Fruit fly (Drosophila melanogaster) whole organism, embryonic: ENCODE data around the gene CG10481.
A peak's percentile ranks its signal among the peaks of the same experiment; 100 is the strongest.

Source experiments
- Ada2b ChIP-seq: fragments of 200-800 bp; sonication (Bioruptor generic); IDR thresholded peaks from 2 replicates; pipeline ENCODE4 v1.3.6; 2022; ENCODE audit warnings: missing biosample characterization, missing genetic modification characterization
- Antp ChIP-seq: fragments of 200-800 bp; sonication (Bioruptor generic); optimal IDR thresholded peaks from 3 replicates; lab custom pipeline; 2016; ENCODE audit warnings: missing biosample characterization, missing genetic modification characterization
- Asciz ChIP-seq: fragments of 200-800 bp; sonication (Bioruptor generic); optimal IDR thresholded peaks from 2 replicates; lab custom pipeline; 2017; ENCODE audit warnings: missing biosample characterization, mild to moderate bottlenecking, missing genetic modification characterization, missing genetic modification reagents
- Atf3 ChIP-seq: fragments of 200-800 bp; sonication (Bioruptor generic); optimal IDR thresholded peaks from 3 replicates; lab custom pipeline; 2016; ENCODE audit warnings: missing biosample characterization, missing genetic modification characterization
- BtbVII ChIP-seq: fragments of 200-800 bp; sonication (Bioruptor generic); optimal IDR thresholded peaks from 3 replicates; lab custom pipeline; 2017; ENCODE audit warnings: missing biosample characterization, mild to moderate bottlenecking, missing genetic modification characterization
- CG10274 ChIP-seq: fragments of 200-800 bp; sonication (Bioruptor generic); optimal IDR thresholded peaks from 3 replicates; lab custom pipeline; 2017; ENCODE audit warnings: missing biosample characterization, mild to moderate bottlenecking, missing genetic modification characterization
- CG10654 ChIP-seq: fragments of 200-800 bp; sonication (Bioruptor generic); optimal IDR thresholded peaks from 2 replicates; lab custom pipeline; 2016; ENCODE audit warnings: missing biosample characterization, missing genetic modification characterization
- CG11695 ChIP-seq: fragments of 200-800 bp; sonication (Bioruptor generic); IDR thresholded peaks from 3 replicates; pipeline ENCODE4 v1.3.6; 2022; ENCODE audit warnings: missing biosample characterization, missing genetic modification characterization
- CG12104 ChIP-seq: fragments of 200-800 bp; sonication (Bioruptor generic); optimal IDR thresholded peaks from 3 replicates; lab custom pipeline; 2016; ENCODE audit warnings: missing biosample characterization, missing genetic modification characterization
- CG12236 ChIP-seq: fragments of 200-800 bp; sonication (Bioruptor generic); optimal IDR thresholded peaks from 2 replicates; lab custom pipeline; 2016; ENCODE audit warnings: missing biosample characterization, missing genetic modification characterization
- CG1233 ChIP-seq: fragments of 200-800 bp; sonication (Bioruptor generic); optimal IDR thresholded peaks from 4 replicates; lab custom pipeline; 2018; ENCODE audit warnings: missing biosample characterization, mild to moderate bottlenecking, missing genetic modification characterization
- CG13894 ChIP-seq: fragments of 200-800 bp; sonication (Bioruptor generic); optimal IDR thresholded peaks from 3 replicates; lab custom pipeline; 2018; ENCODE audit warnings: missing biosample characterization, mild to moderate bottlenecking, missing genetic modification characterization, moderate library complexity
- CG14710 ChIP-seq: fragments of 200-800 bp; sonication (Bioruptor generic); optimal IDR thresholded peaks from 3 replicates; lab custom pipeline; 2019; ENCODE audit warnings: missing biosample characterization, mild to moderate bottlenecking, missing genetic modification characterization, moderate library complexity
- CG17361 ChIP-seq: fragments of 200-800 bp; sonication (Bioruptor generic); IDR thresholded peaks from 3 replicates; pipeline ENCODE4 v1.3.6; 2022; ENCODE audit warnings: missing biosample characterization, missing genetic modification characterization
- CG17829 ChIP-seq: fragments of 200-800 bp; optimal IDR thresholded peaks from 2 replicates; lab custom pipeline; 2019; ENCODE audit warnings: missing biosample characterization, mild to moderate bottlenecking, missing genetic modification characterization, moderate library complexity
- CG4360 ChIP-seq: fragments of 200-800 bp; sonication (Bioruptor generic); IDR thresholded peaks from 2 replicates; pipeline ENCODE4 v1.3.6; 2022; ENCODE audit warnings: missing biosample characterization, missing genetic modification characterization
- CG43689 ChIP-seq: fragments of 200-800 bp; sonication (Bioruptor generic); IDR thresholded peaks from 2 replicates; pipeline ENCODE4 v1.3.6; 2022; ENCODE audit warnings: missing biosample characterization, missing genetic modification characterization
- CG4707 ChIP-seq: fragments of 200-800 bp; sonication (Bioruptor generic); optimal IDR thresholded peaks from 2 replicates; lab custom pipeline; 2018; ENCODE audit warnings: missing biosample characterization, mild to moderate bottlenecking, missing genetic modification characterization, moderate library complexity
- CG6654 ChIP-seq: fragments of 200-800 bp; sonication (Bioruptor generic); optimal IDR thresholded peaks from 2 replicates; lab custom pipeline; 2017; ENCODE audit warnings: missing biosample characterization, mild to moderate bottlenecking, missing genetic modification characterization
- CG7839 ChIP-seq: fragments of 200-800 bp; sonication (Bioruptor generic); optimal IDR thresholded peaks from 3 replicates; lab custom pipeline; 2018; ENCODE audit warnings: missing biosample characterization, mild to moderate bottlenecking, missing genetic modification characterization, moderate library complexity
- CG8359 ChIP-seq: fragments of 200-800 bp; sonication (Bioruptor generic); optimal IDR thresholded peaks from 2 replicates; lab custom pipeline; 2017; ENCODE audit warnings: missing biosample characterization, mild to moderate bottlenecking, missing genetic modification characterization, borderline replicate concordance
- D ChIP-seq, 2 experiments: fragments of 200-800 bp in 1 of 2; fragments of >200 bp in 1 of 2; sonication (Bioruptor generic) in 1 of 2; optimal IDR thresholded peaks; 2 replicates in 1 of 2; 3 replicates in 1 of 2; lab custom pipeline; 2017; ENCODE audit warnings: mild to moderate bottlenecking in 1 of 2, missing biosample characterization in 1 of 2, missing genetic modification characterization in 1 of 2, missing genetic modification reagents in 1 of 2
- D19A ChIP-seq: fragments of 200-800 bp; optimal IDR thresholded peaks from 3 replicates; lab custom pipeline; 2019; ENCODE audit warnings: missing biosample characterization, mild to moderate bottlenecking, missing genetic modification characterization, moderate library complexity
- D19B ChIP-seq: fragments of 200-800 bp; sonication (Bioruptor generic); optimal IDR thresholded peaks from 2 replicates; lab custom pipeline; 2017; ENCODE audit warnings: missing biosample characterization, mild to moderate bottlenecking, missing genetic modification characterization
- Dfd ChIP-seq, 2 experiments: fragments of >200 bp; optimal IDR thresholded peaks; 2 replicates each; lab custom pipeline; 2017; ENCODE audit warnings: missing biosample characterization in 2 of 2, missing genetic modification characterization in 2 of 2
- Doc3 ChIP-seq: fragments of 200-800 bp; sonication (Bioruptor generic); IDR thresholded peaks from 3 replicates; pipeline ENCODE4 v1.3.6; 2022; ENCODE audit warnings: missing biosample characterization, missing genetic modification characterization; ENCODE audit not compliant: partially characterized antibody
- Hr51 ChIP-seq, 2 experiments: fragments of 200-800 bp; sonication (Bioruptor generic); optimal IDR thresholded peaks; 2 replicates in 1 of 2; 3 replicates in 1 of 2; lab custom pipeline; 2016 to 2018; ENCODE audit warnings: missing biosample characterization in 2 of 2, missing genetic modification characterization in 2 of 2, mild to moderate bottlenecking in 1 of 2, moderate library complexity in 1 of 2
- NC2α ChIP-seq: fragments of 200-800 bp; sonication (Bioruptor generic); optimal IDR thresholded peaks from 2 replicates; lab custom pipeline; 2016; ENCODE audit warnings: missing biosample characterization, missing genetic modification characterization
- Ssrp ChIP-seq: fragments of 200-800 bp; sonication (Bioruptor generic); optimal IDR thresholded peaks from 2 replicates; lab custom pipeline; 2018; ENCODE audit warnings: missing biosample characterization, mild to moderate bottlenecking, missing genetic modification characterization, moderate library complexity
- btn ChIP-seq: fragments of 200-800 bp; sonication (Bioruptor generic); optimal IDR thresholded peaks from 2 replicates; lab custom pipeline; 2016; ENCODE audit warnings: missing biosample characterization, missing genetic modification characterization
- cad ChIP-seq: fragments of >200 bp; optimal IDR thresholded peaks from 2 replicates; lab custom pipeline; 2017; ENCODE audit warnings: missing biosample characterization, missing genetic modification characterization
- da ChIP-seq: fragments of 200-800 bp; sonication (Bioruptor generic); optimal IDR thresholded peaks from 2 replicates; lab custom pipeline; 2016; ENCODE audit warnings: missing biosample characterization, missing genetic modification characterization
- eve ChIP-seq, 2 experiments: fragments of >200 bp; optimal IDR thresholded peaks; 2 replicates each; lab custom pipeline; 2017; ENCODE audit warnings: missing biosample characterization in 2 of 2, missing genetic modification characterization in 2 of 2
- ewg ChIP-seq: fragments of 200-800 bp; sonication (Bioruptor generic); optimal IDR thresholded peaks from 3 replicates; lab custom pipeline; 2017; ENCODE audit warnings: mild to moderate bottlenecking, missing biosample characterization, missing genetic modification reagents, missing genetic modification characterization
- eyg ChIP-seq: fragments of 200-800 bp; sonication (Bioruptor generic); optimal IDR thresholded peaks from 3 replicates; lab custom pipeline; 2016; ENCODE audit warnings: missing biosample characterization, missing genetic modification characterization
- ftz-f1 ChIP-seq: fragments of 200-800 bp; sonication (Bioruptor generic); optimal IDR thresholded peaks from 2 replicates; lab custom pipeline; 2016; ENCODE audit warnings: missing biosample characterization, missing genetic modification characterization
- grau ChIP-seq: fragments of 200-800 bp; optimal IDR thresholded peaks from 3 replicates; lab custom pipeline; 2019; ENCODE audit warnings: missing biosample characterization, mild to moderate bottlenecking, missing genetic modification characterization, moderate library complexity
- gsb ChIP-seq: fragments of 200-800 bp; sonication (Bioruptor generic); IDR thresholded peaks from 2 replicates; pipeline ENCODE4 v1.3.6; 2022; ENCODE audit warnings: missing biosample characterization, missing genetic modification characterization
- gt ChIP-seq: fragments of 200-800 bp; sonication (Bioruptor generic); IDR thresholded peaks from 2 replicates; pipeline ENCODE4 v1.3.6; 2022; ENCODE audit warnings: missing biosample characterization, missing genetic modification characterization
- ken ChIP-seq: fragments of 200-800 bp; sonication (Bioruptor generic); IDR thresholded peaks from 3 replicates; pipeline ENCODE4 v1.3.6; 2022; ENCODE audit warnings: missing biosample characterization, missing genetic modification characterization
- lmd ChIP-seq: fragments of 200-800 bp; sonication (Bioruptor generic); IDR thresholded peaks from 2 replicates; pipeline ENCODE4 v1.3.6; 2022; ENCODE audit warnings: missing biosample characterization, missing genetic modification characterization
- lov ChIP-seq, 2 experiments: fragments of 200-800 bp in 1 of 2; fragments of >200 bp in 1 of 2; sonication (Bioruptor generic) in 1 of 2; IDR thresholded peaks in 1 of 2; optimal IDR thresholded peaks in 1 of 2; 2 replicates in 1 of 2; 3 replicates in 1 of 2; pipeline versions ENCODE4 v1.3.6 to Lab custom; 2017 to 2022; ENCODE audit warnings: missing biosample characterization in 1 of 2, missing genetic modification characterization in 1 of 2
- nerfin-1 ChIP-seq: fragments of 200-800 bp; sonication (Bioruptor generic); optimal IDR thresholded peaks from 3 replicates; lab custom pipeline; 2019; ENCODE audit warnings: missing biosample characterization, mild to moderate bottlenecking, missing genetic modification characterization, moderate library complexity
- odd ChIP-seq: fragments of 200-800 bp; sonication (Bioruptor generic); optimal IDR thresholded peaks from 2 replicates; lab custom pipeline; 2017; ENCODE audit warnings: missing biosample characterization, mild to moderate bottlenecking, missing genetic modification characterization
- pb ChIP-seq: fragments of 200-800 bp; sonication (Bioruptor generic); optimal IDR thresholded peaks from 3 replicates; lab custom pipeline; 2016; ENCODE audit warnings: missing biosample characterization, missing genetic modification characterization
- peb ChIP-seq: fragments of 200-800 bp; sonication (Bioruptor generic); IDR thresholded peaks from 2 replicates; pipeline ENCODE4 v1.3.6; 2022; ENCODE audit warnings: missing biosample characterization, missing genetic modification characterization
- prd ChIP-seq, 3 experiments: fragments of >200 bp in 2 of 3; fragments of 200-800 bp in 1 of 3; sonication (Bioruptor generic) in 1 of 3; optimal IDR thresholded peaks in 2 of 3; IDR thresholded peaks in 1 of 3; 2 replicates in 2 of 3; 3 replicates in 1 of 3; pipeline versions ENCODE4 v1.3.6 to Lab custom; 2017 to 2022; ENCODE audit warnings: missing biosample characterization in 1 of 3, missing genetic modification characterization in 1 of 3
- rib ChIP-seq: fragments of 200-800 bp; sonication (Bioruptor generic); IDR thresholded peaks from 2 replicates; pipeline ENCODE4 v1.3.6; 2022; ENCODE audit warnings: missing biosample characterization, missing genetic modification characterization
- stc ChIP-seq: fragments of 200-800 bp; sonication (Bioruptor generic); IDR thresholded peaks from 2 replicates; pipeline ENCODE4 v1.3.6; 2022; ENCODE audit warnings: missing biosample characterization, missing genetic modification characterization
- usp ChIP-seq: fragments of >200 bp; optimal IDR thresholded peaks from 2 replicates; lab custom pipeline; 2017; ENCODE audit warnings: missing biosample characterization, missing genetic modification characterization

Gene CG10481

dm6 chr2L:19930102-19930501 is 37.8 kb upstream of the CG10481 start (continued):
- TF ChIP-seq CG1233 (GFP tag; lab: Kevin White, UChicago) (peak; percentile 24), stc (no peak), Hr51 (GFP tag; optimal IDR thresholded peaks at IDR 0.05; lab: Kevin White, UChicago) (peak in 1 of 2 experiments; percentile 69), CG17829 (peak; percentile 30), ftz-f1 (no peak), usp (GFP tag; lab: Kevin White, UChicago) (no peak), pb (GFP tag; lab: Kevin White, UChicago) (no peak), Ssrp (tag; lab: Kevin White, UChicago) (peak; percentile 27), gt (GFP tag; lab: Robert Waterston, UW) (no peak), D19B (no peak), lmd (GFP tag; lab: Robert Waterston, UW) (peak; percentile 17; the same call in 1 of the 2 replicates), da (no peak), cad (GFP tag; lab: Kevin White, UChicago) (no peak), CG4360 (GFP tag; lab: Robert Waterston, UW) (no peak), CG11695 (GFP tag; lab: Robert Waterston, UW) (0 out of 3 replicates have a peak, but pooled peaks have one; percentile 52), nerfin-1 (tag; lab: Kevin White, UChicago) (no peak), rib (no peak), CG14710 (tag; lab: Kevin White, UChicago) (no peak), eyg (GFP tag; lab: Kevin White, UChicago) (no peak), odd (peak; percentile 5), BtbVII (GFP tag; lab: Kevin White, UChicago) (peak; percentile 29), eve (GFP tag; optimal IDR thresholded peaks at IDR 0.05; lab: Kevin White, UChicago) (no peak), CG10654 (peak; percentile 20), ewg (GFP tag; lab: Kevin White, UChicago) (no peak), lov (optimal IDR thresholded peaks at IDR 0.05; lab: Kevin White, UChicago) (no peak), lov (GFP tag; IDR thresholded peaks at IDR 0.05; lab: Robert Waterston, UW) (no peak), CG10274 (GFP tag; lab: Kevin White, UChicago) (peak; percentile 7), CG12236 (GFP tag; lab: Kevin White, UChicago) (no peak), Asciz (peak; percentile 22), Antp (no peak), btn (GFP tag; lab: Kevin White, UChicago) (no peak), CG12104 (GFP tag; lab: Kevin White, UChicago) (no peak), grau (peak; percentile 58), CG6654 (GFP tag; lab: Kevin White, UChicago) (no peak), CG17361 (GFP tag; lab: Robert Waterston, UW) (peak; percentile 54; the same call in 1 of the 3 replicates), Atf3 (GFP tag; lab: Kevin White, UChicago) (no peak), Dfd (GFP tag; optimal IDR thresholded peaks at IDR 0.05; lab: Kevin White, UChicago) (no peak), peb (GFP tag; lab: Robert Waterston, UW) (no peak), CG7839 (tag; lab: Kevin White, UChicago) (peak; percentile 63), D (optimal IDR thresholded peaks at IDR 0.05; lab: Kevin White, UChicago) (no peak), D (GFP tag; optimal IDR thresholded peaks at IDR 0.05; lab: Kevin White, UChicago) (peak; percentile 23), gsb (GFP tag; lab: Robert Waterston, UW) (no peak), Ada2b (peak; percentile 35; the same call in 1 of the 2 replicates), prd (optimal IDR thresholded peaks at IDR 0.05; lab: Kevin White, UChicago) (no peak), prd (GFP tag; IDR thresholded peaks at IDR 0.05; lab: Robert Waterston, UW) (peak; percentile 60), D19A (tag; lab: Kevin White, UChicago) (peak; percentile 23), CG13894 (tag; lab: Kevin White, UChicago) (peak; percentile 31), NC2α (GFP tag; lab: Kevin White, UChicago) (no peak), CG4707 (GFP tag; lab: Kevin White, UChicago) (peak; percentile 29), CG43689 (GFP tag; lab: Robert Waterston, UW) (no peak), Doc3 (no peak), CG8359 (GFP tag; lab: Kevin White, UChicago) (no peak), ken (GFP tag; lab: Robert Waterston, UW) (no peak)
